Fruit fly (Drosophila melanogaster) whole organism, embryonic: ENCODE measurements around the gene P5CDh2.
A peak's percentile ranks its signal among the peaks of the same experiment; 100 is the strongest.

Experiments
- ATbp ChIP-seq: fragments of 200-800 bp; sonication (Bioruptor generic); optimal IDR thresholded peaks from 2 replicates; lab custom pipeline; 2017; ENCODE audit warnings: missing biosample characterization, mild to moderate bottlenecking, missing genetic modification characterization, missing genetic modification reagents
- Aef1 ChIP-seq: fragments of 200-800 bp; sonication (Bioruptor generic); IDR thresholded peaks from 3 replicates; pipeline ENCODE4 v1.3.6; 2022; ENCODE audit warnings: missing biosample characterization, missing genetic modification characterization
- CG10267 ChIP-seq: fragments of 200-800 bp; sonication (Bioruptor generic); optimal IDR thresholded peaks from 2 replicates; lab custom pipeline; 2018; ENCODE audit warnings: missing biosample characterization, mild to moderate bottlenecking, missing genetic modification characterization, moderate library complexity
- CG10274 ChIP-seq: fragments of 200-800 bp; sonication (Bioruptor generic); optimal IDR thresholded peaks from 3 replicates; lab custom pipeline; 2017; ENCODE audit warnings: missing biosample characterization, mild to moderate bottlenecking, missing genetic modification characterization
- CG11504 ChIP-seq: fragments of 200-800 bp; sonication (Bioruptor generic); optimal IDR thresholded peaks from 3 replicates; lab custom pipeline; 2019; ENCODE audit warnings: missing biosample characterization, mild to moderate bottlenecking, missing genetic modification characterization, moderate library complexity
- CG11696 ChIP-seq: fragments of 200-800 bp; sonication (Bioruptor generic); IDR thresholded peaks from 2 replicates; pipeline ENCODE4 v1.3.6; 2022; ENCODE audit warnings: missing biosample characterization, missing genetic modification characterization
- CG12744 ChIP-seq: fragments of 200-800 bp; sonication (Bioruptor generic); optimal IDR thresholded peaks from 2 replicates; lab custom pipeline; 2016; ENCODE audit warnings: missing biosample characterization, missing genetic modification characterization
- CG13624 ChIP-seq: fragments of 200-800 bp; sonication (Bioruptor generic); optimal IDR thresholded peaks from 2 replicates; lab custom pipeline; 2016; ENCODE audit warnings: missing biosample characterization, missing genetic modification characterization
- CG15601 ChIP-seq: fragments of 200-800 bp; sonication (Bioruptor generic); optimal IDR thresholded peaks from 3 replicates; lab custom pipeline; 2019; ENCODE audit warnings: missing biosample characterization, mild to moderate bottlenecking, missing genetic modification characterization, moderate library complexity
- CG1647 ChIP-seq: fragments of 200-800 bp; sonication (Bioruptor generic); optimal IDR thresholded peaks from 3 replicates; lab custom pipeline; 2016; ENCODE audit warnings: missing biosample characterization, missing genetic modification characterization
- CG3838 ChIP-seq: fragments of 200-800 bp; sonication (Bioruptor generic); optimal IDR thresholded peaks from 3 replicates; lab custom pipeline; 2016; ENCODE audit warnings: missing biosample characterization, missing genetic modification characterization
- CG4730 ChIP-seq: fragments of 200-800 bp; sonication (Bioruptor generic); IDR thresholded peaks from 2 replicates; pipeline ENCODE4 v1.3.6; 2022; ENCODE audit warnings: missing biosample characterization, missing genetic modification characterization
- CG5180 ChIP-seq: fragments of 200-800 bp; sonication (Bioruptor generic); optimal IDR thresholded peaks from 3 replicates; lab custom pipeline; 2017; ENCODE audit warnings: missing biosample characterization, missing genetic modification characterization, mild to moderate bottlenecking, moderate library complexity, missing genetic modification reagents
- CG6272 ChIP-seq: fragments of 200-800 bp; sonication (Bioruptor generic); IDR thresholded peaks from 2 replicates; pipeline ENCODE4 v1.3.6; 2022; ENCODE audit warnings: missing biosample characterization, missing genetic modification characterization
- CG7372 ChIP-seq: fragments of 200-800 bp; sonication (Bioruptor generic); IDR thresholded peaks from 2 replicates; pipeline ENCODE4 v1.3.6; 2022; ENCODE audit warnings: missing biosample characterization, missing genetic modification characterization
- CG8281 ChIP-seq: fragments of 200-800 bp; sonication (Bioruptor generic); optimal IDR thresholded peaks from 2 replicates; lab custom pipeline; 2018; ENCODE audit warnings: missing biosample characterization, mild to moderate bottlenecking, missing genetic modification characterization, moderate library complexity
- CG8478 ChIP-seq: fragments of >200 bp; optimal IDR thresholded peaks from 2 replicates; lab custom pipeline; 2018
- CG9727 ChIP-seq: fragments of 200-800 bp; sonication (Bioruptor generic); optimal IDR thresholded peaks from 3 replicates; lab custom pipeline; 2017; ENCODE audit warnings: missing biosample characterization, mild to moderate bottlenecking, missing genetic modification characterization
- CG9817 ChIP-seq: fragments of 200-800 bp; sonication (Bioruptor generic); optimal IDR thresholded peaks from 2 replicates; lab custom pipeline; 2018; ENCODE audit warnings: missing biosample characterization, mild to moderate bottlenecking, missing genetic modification characterization, moderate library complexity
- CG9932 ChIP-seq: fragments of 200-800 bp; sonication (Bioruptor generic); IDR thresholded peaks from 2 replicates; pipeline ENCODE4 v1.3.6; 2022; ENCODE audit warnings: missing biosample characterization, missing genetic modification characterization
- CHES-1-like ChIP-seq: fragments of 200-800 bp; sonication (Bioruptor generic); optimal IDR thresholded peaks from 2 replicates; lab custom pipeline; 2016; ENCODE audit warnings: missing biosample characterization, missing genetic modification characterization
- Chrac-16 ChIP-seq: fragments of 200-800 bp; sonication (Bioruptor generic); optimal IDR thresholded peaks from 3 replicates; lab custom pipeline; 2016; ENCODE audit warnings: missing biosample characterization, missing genetic modification characterization
- CkIIα-i1 ChIP-seq: fragments of 200-800 bp; sonication (Bioruptor generic); IDR thresholded peaks from 2 replicates; pipeline ENCODE4 v1.3.6; 2022; ENCODE audit warnings: missing biosample characterization, missing genetic modification characterization
- CrebB ChIP-seq: fragments of 200-800 bp; sonication (Bioruptor generic); optimal IDR thresholded peaks from 3 replicates; lab custom pipeline; 2018; ENCODE audit warnings: missing biosample characterization, mild to moderate bottlenecking, missing genetic modification characterization
- Dfd ChIP-seq, 2 experiments: fragments of >200 bp; optimal IDR thresholded peaks; 2 replicates each; lab custom pipeline; 2017; ENCODE audit warnings: missing biosample characterization in 2 of 2, missing genetic modification characterization in 2 of 2
- Dll ChIP-seq: fragments of 200-800 bp; sonication (Bioruptor generic); IDR thresholded peaks from 4 replicates; pipeline ENCODE4 v1.3.6; 2022; ENCODE audit warnings: missing biosample characterization, missing genetic modification characterization; ENCODE audit not compliant: partially characterized antibody
- Dp ChIP-seq: fragments of 200-800 bp; sonication (Bioruptor generic); optimal IDR thresholded peaks from 2 replicates; lab custom pipeline; 2018; ENCODE audit warnings: missing biosample characterization, mild to moderate bottlenecking, missing genetic modification characterization, moderate library complexity
- HHEX ChIP-seq: fragments of 200-800 bp; sonication (Bioruptor generic); optimal IDR thresholded peaks from 3 replicates; lab custom pipeline; 2017; ENCODE audit warnings: missing biosample characterization, mild to moderate bottlenecking, missing genetic modification characterization, missing genetic modification reagents
- Hey ChIP-seq: fragments of 200-800 bp; sonication (Bioruptor generic); optimal IDR thresholded peaks from 3 replicates; lab custom pipeline; 2018; ENCODE audit warnings: missing biosample characterization, mild to moderate bottlenecking, missing genetic modification characterization
- Jarid2 ChIP-seq: fragments of 200-800 bp; sonication (Bioruptor generic); optimal IDR thresholded peaks from 3 replicates; lab custom pipeline; 2017; ENCODE audit warnings: mild to moderate bottlenecking, missing biosample characterization, missing genetic modification reagents, missing genetic modification characterization
- Kr ChIP-seq: fragments of 200-800 bp; sonication (Bioruptor generic); optimal IDR thresholded peaks from 2 replicates; lab custom pipeline; 2017; ENCODE audit warnings: missing biosample characterization, mild to moderate bottlenecking, missing genetic modification characterization
- Lim3 ChIP-seq: fragments of 200-800 bp; sonication (Bioruptor generic); IDR thresholded peaks from 2 replicates; pipeline ENCODE4 v1.3.6; 2022; ENCODE audit warnings: missing biosample characterization, missing genetic modification characterization
- Nf-YB ChIP-seq: fragments of 200-800 bp; sonication (Bioruptor generic); optimal IDR thresholded peaks from 3 replicates; lab custom pipeline; 2019; ENCODE audit warnings: missing biosample characterization, mild to moderate bottlenecking, missing genetic modification characterization, moderate library complexity
- Six4 ChIP-seq: fragments of 200-800 bp; sonication (Bioruptor generic); optimal IDR thresholded peaks from 2 replicates; lab custom pipeline; 2016; ENCODE audit warnings: missing biosample characterization, missing genetic modification characterization
- TFAM ChIP-seq: fragments of 200-800 bp; sonication (Bioruptor generic); optimal IDR thresholded peaks from 2 replicates; lab custom pipeline; 2017; ENCODE audit warnings: missing biosample characterization, missing genetic modification characterization, inconsistent platforms
- ab ChIP-seq: fragments of 200-800 bp; sonication (Bioruptor generic); optimal IDR thresholded peaks from 2 replicates; lab custom pipeline; 2016; ENCODE audit warnings: missing biosample characterization, missing genetic modification characterization
- dimm ChIP-seq: fragments of 200-800 bp; sonication (Bioruptor generic); IDR thresholded peaks from 2 replicates; pipeline ENCODE4 v1.3.6; 2022; ENCODE audit warnings: missing biosample characterization, missing genetic modification characterization
- ems ChIP-seq: fragments of 200-800 bp; sonication (Bioruptor generic); optimal IDR thresholded peaks from 3 replicates; lab custom pipeline; 2016; ENCODE audit warnings: missing biosample characterization, missing genetic modification characterization
- fu2 ChIP-seq: fragments of 200-800 bp; sonication (Bioruptor generic); optimal IDR thresholded peaks from 2 replicates; lab custom pipeline; 2016; ENCODE audit warnings: missing biosample characterization, missing genetic modification characterization
- hb ChIP-seq: fragments of 200-800 bp; sonication (Bioruptor generic); IDR thresholded peaks from 3 replicates; pipeline ENCODE4 v1.3.6; 2022; ENCODE audit warnings: missing biosample characterization, missing genetic modification characterization; ENCODE audit not compliant: partially characterized antibody
- knrl ChIP-seq: fragments of 200-800 bp; sonication (Bioruptor generic); IDR thresholded peaks from 3 replicates; pipeline ENCODE4 v1.3.6; 2022; ENCODE audit warnings: missing biosample characterization, missing genetic modification characterization; ENCODE audit not compliant: partially characterized antibody
- lbe ChIP-seq: fragments of 200-800 bp; sonication (Bioruptor generic); optimal IDR thresholded peaks from 2 replicates; lab custom pipeline; 2016; ENCODE audit warnings: missing biosample characterization, mild to moderate bottlenecking, missing genetic modification characterization
- pfk ChIP-seq: fragments of 200-800 bp; sonication (Bioruptor generic); optimal IDR thresholded peaks from 2 replicates; lab custom pipeline; 2018; ENCODE audit warnings: missing biosample characterization, mild to moderate bottlenecking, missing genetic modification characterization, moderate library complexity
- pho ChIP-seq: fragments of 200-800 bp; sonication (Bioruptor generic); optimal IDR thresholded peaks from 2 replicates; lab custom pipeline; 2016; ENCODE audit warnings: missing biosample characterization, missing genetic modification characterization
- pzg ChIP-seq: fragments of 200-800 bp; sonication (Bioruptor generic); optimal IDR thresholded peaks from 3 replicates; lab custom pipeline; 2018; ENCODE audit warnings: missing biosample characterization, mild to moderate bottlenecking, missing genetic modification characterization, moderate library complexity
- row ChIP-seq: fragments of 200-800 bp; sonication (Bioruptor generic); IDR thresholded peaks from 3 replicates; pipeline ENCODE4 v1.3.6; 2022; ENCODE audit warnings: missing biosample characterization, missing genetic modification characterization
- scrt ChIP-seq: fragments of 200-800 bp; sonication (Bioruptor generic); optimal IDR thresholded peaks from 2 replicates; lab custom pipeline; 2018; ENCODE audit warnings: missing biosample characterization, mild to moderate bottlenecking, missing genetic modification characterization, moderate library complexity
- shn ChIP-seq: fragments of 200-800 bp; sonication (Bioruptor generic); optimal IDR thresholded peaks from 3 replicates; lab custom pipeline; 2016; ENCODE audit warnings: missing biosample characterization, missing genetic modification characterization
- sob ChIP-seq: fragments of 200-800 bp; sonication (Bioruptor generic); IDR thresholded peaks from 2 replicates; pipeline ENCODE4 v1.3.6; 2022; ENCODE audit warnings: missing biosample characterization, missing genetic modification characterization
- unpg ChIP-seq: fragments of 200-800 bp; sonication (Bioruptor generic); optimal IDR thresholded peaks from 3 replicates; lab custom pipeline; 2018; ENCODE audit warnings: missing biosample characterization, mild to moderate bottlenecking, missing genetic modification characterization, moderate library complexity
- zfh2 ChIP-seq: fragments of 200-800 bp; sonication (Bioruptor generic); optimal IDR thresholded peaks from 2 replicates; lab custom pipeline; 2016; ENCODE audit warnings: missing biosample characterization, missing genetic modification characterization

Gene P5CDh2

dm6 chr3R:21848987-21849442, 28.7 kb upstream of the P5CDh2 start (continued):
- TF ChIP-seq ems (GFP tag; lab: Kevin White, UChicago) = peak; percentile 65
- no peak for TF ChIP-seq Dfd (GFP tag; optimal IDR thresholded peaks at IDR 0.05; lab: Kevin White, UChicago)
- peak; percentile 17 for TF ChIP-seq Jarid2 (GFP tag; lab: Kevin White, UChicago)
- no peak for TF ChIP-seq Aef1 (GFP tag; lab: Robert Waterston, UW)
- no peak for TF ChIP-seq fu2
- peak; percentile 60 for TF ChIP-seq CG5180 (GFP tag; lab: Kevin White, UChicago)
- TF ChIP-seq HHEX = peak; percentile 69
- TF ChIP-seq CG10274 (GFP tag; lab: Kevin White, UChicago) = peak; percentile 50
- TF ChIP-seq Dll (GFP tag; lab: Robert Waterston, UW) = no peak
- TF ChIP-seq dimm (GFP tag; lab: Robert Waterston, UW) = no peak
- TF ChIP-seq Chrac-16 (GFP tag; lab: Kevin White, UChicago) = peak; percentile 54
- TF ChIP-seq CG9932 = 0 out of 2 replicates have a peak, but pooled peaks have one; percentile 7
- no peak for TF ChIP-seq Dp (GFP tag; lab: Kevin White, UChicago)
- no peak for TF ChIP-seq CG13624 (GFP tag; lab: Kevin White, UChicago)
- no peak for TF ChIP-seq pfk (GFP tag; lab: Kevin White, UChicago)
- TF ChIP-seq lbe (GFP tag; lab: Kevin White, UChicago) = peak; percentile 89
- peak; percentile 58 for TF ChIP-seq Nf-YB (GFP tag; lab: Kevin White, UChicago)
- no peak for TF ChIP-seq shn
- TF ChIP-seq CG8281 (tag; lab: Kevin White, UChicago) = peak; percentile 40
- no peak for TF ChIP-seq CkIIα-i1 (GFP tag; lab: Robert Waterston, UW)
- TF ChIP-seq CG1647 (GFP tag; lab: Kevin White, UChicago) = peak; percentile 35
- peak; percentile 56 for TF ChIP-seq CG15601 (tag; lab: Kevin White, UChicago)
- no peak for TF ChIP-seq pzg
- no peak for TF ChIP-seq hb (GFP tag; lab: Robert Waterston, UW)
- TF ChIP-seq CHES-1-like = peak; percentile 44
- peak; percentile 28 for TF ChIP-seq CG12744 (GFP tag; lab: Kevin White, UChicago)
- peak; percentile 31 for TF ChIP-seq CG9817 (tag; lab: Kevin White, UChicago)
- no peak for TF ChIP-seq CG6272 (GFP tag; lab: Robert Waterston, UW)
- no peak for TF ChIP-seq CrebB
- no peak for TF ChIP-seq CG3838 (GFP tag; lab: Kevin White, UChicago)
- no peak for TF ChIP-seq CG7372 (GFP tag; lab: Robert Waterston, UW)
- TF ChIP-seq zfh2 (GFP tag; lab: Kevin White, UChicago) = peak; percentile 1
- peak; percentile 77 for TF ChIP-seq CG10267 (tag; lab: Kevin White, UChicago)
- peak; percentile 87 for TF ChIP-seq CG11504
- TF ChIP-seq CG11696 = peak; percentile 87
- peak; percentile 7 for TF ChIP-seq ab (GFP tag; lab: Kevin White, UChicago)
- no peak for TF ChIP-seq scrt (GFP tag; lab: Kevin White, UChicago)
- TF ChIP-seq Six4 = peak; percentile 75
- TF ChIP-seq CG8478 (lab: Kevin White, UChicago) = no peak
- TF ChIP-seq Kr (GFP tag; lab: Kevin White, UChicago) = no peak
- TF ChIP-seq knrl (GFP tag; lab: Robert Waterston, UW) = no peak
- TF ChIP-seq ATbp (GFP tag; lab: Kevin White, UChicago) = peak; percentile 57
- TF ChIP-seq row = peak; percentile 74
- no peak for TF ChIP-seq Hey (tag; lab: Kevin White, UChicago)
- TF ChIP-seq sob (GFP tag; lab: Robert Waterston, UW) = peak; percentile 37; the same call in 1 of the 2 replicates
- peak; percentile 72 for TF ChIP-seq unpg (GFP tag; lab: Kevin White, UChicago)
- TF ChIP-seq Lim3 (GFP tag; lab: Robert Waterston, UW) = no peak
- peak; percentile 49 for TF ChIP-seq TFAM (GFP tag; lab: Kevin White, UChicago)
- TF ChIP-seq CG4730 = no peak
- peak; percentile 92 for TF ChIP-seq CG9727
- peak; percentile 37 for TF ChIP-seq pho (GFP tag; lab: Kevin White, UChicago)
